Worm (Caenorhabditis elegans) whole organism, L4 larva: ENCODE data around the gene C29F9.6.
A peak's percentile ranks its signal among the peaks of the same experiment; 100 is the strongest.

Experiments
- F26F4.8 ChIP-seq: fragments of 200-800 bp; sonication (Bioruptor generic); conservative IDR thresholded peaks from 2 replicates; pipeline ENCODE4 v1.3.6; 2022; ENCODE audit warnings: missing genetic modification characterization, missing compliant biosample characterization
- R02D3.7 ChIP-seq: fragments of 150-350 bp; sonication (generic microtip); optimal IDR thresholded peaks from 3 replicates; lab custom pipeline; 2014; ENCODE audit warnings: missing biosample characterization, missing genetic modification characterization
- T26A8.4 ChIP-seq: fragments of 200-800 bp; sonication (Bioruptor generic); IDR thresholded peaks from 2 replicates; pipeline ENCODE4 v1.3.6; 2022; ENCODE audit warnings: missing genetic modification characterization, missing compliant biosample characterization
- ZK337.2 ChIP-seq: fragments of 200-800 bp; sonication (Bioruptor generic); IDR thresholded peaks from 2 replicates; pipeline ENCODE4 v1.3.6; 2022; ENCODE audit warnings: missing genetic modification reagents, missing genetic modification characterization, missing compliant biosample characterization
- aha-1 ChIP-seq: fragments of 150-350 bp; peaks from one replicate; lab custom pipeline; 2014; ENCODE audit warnings: missing biosample characterization, missing genetic modification characterization
- ces-1 ChIP-seq: fragments of 150-350 bp; sonication (generic microtip); optimal IDR thresholded peaks from 4 replicates; lab custom pipeline; 2014; ENCODE audit warnings: missing biosample characterization, missing genetic modification reagents, missing genetic modification characterization
- cey-2 ChIP-seq: sonication (generic microtip); optimal IDR thresholded peaks from 3 replicates; lab custom pipeline; 2017; ENCODE audit warnings: missing genetic modification characterization, mild to moderate bottlenecking, missing compliant biosample characterization, antibody characterized with exemption, borderline replicate concordance; ENCODE audit not compliant: insufficient read depth
- daf-16 ChIP-seq, 3 experiments: sonication (generic microtip); optimal IDR thresholded peaks; 2 replicates each; lab custom pipeline; 2016 to 2017; ENCODE audit warnings: missing genetic modification characterization in 3 of 3, missing genetic modification reagents in 3 of 3, mild to moderate bottlenecking in 2 of 3, missing compliant biosample characterization in 2 of 3, missing biosample characterization in 1 of 3, moderate library complexity in 1 of 3
- daf-8 ChIP-seq: fragments of 200-800 bp; sonication (Bioruptor generic); IDR thresholded peaks from 2 replicates; pipeline ENCODE4 v1.3.6; 2022; ENCODE audit warnings: missing genetic modification characterization, missing compliant biosample characterization
- dmd-6 ChIP-seq: fragments of 200-800 bp; sonication (Bioruptor generic); IDR thresholded peaks from 2 replicates; pipeline ENCODE4 v1.3.6; 2022; ENCODE audit warnings: missing genetic modification reagents, missing genetic modification characterization, missing compliant biosample characterization
- dmd-8 ChIP-seq: fragments of 200-800 bp; sonication (Bioruptor generic); IDR thresholded peaks from 2 replicates; pipeline ENCODE4 v1.3.6; 2022; ENCODE audit warnings: missing genetic modification characterization, missing compliant biosample characterization
- dpl-1 ChIP-seq: fragments of 150-350 bp; optimal IDR thresholded peaks from 2 replicates; lab custom pipeline; 2014; ENCODE audit warnings: missing biosample characterization, missing genetic modification reagents, missing genetic modification characterization
- dve-1 ChIP-seq: sonication (generic microtip); optimal IDR thresholded peaks from 2 replicates; lab custom pipeline; 2017; ENCODE audit warnings: antibody characterized with exemption, mild to moderate bottlenecking, missing genetic modification characterization, missing compliant biosample characterization; ENCODE audit not compliant: insufficient read depth
- egl-27 ChIP-seq: sonication (generic microtip); optimal IDR thresholded peaks from 3 replicates; lab custom pipeline; 2017; ENCODE audit warnings: missing biosample characterization, missing genetic modification reagents, missing genetic modification characterization
- fkh-10 ChIP-seq: fragments of 150-350 bp; optimal IDR thresholded peaks from 2 replicates; lab custom pipeline; 2014; ENCODE audit warnings: missing biosample characterization, missing genetic modification reagents, missing genetic modification characterization
- fos-1 ChIP-seq: fragments of 150-350 bp; optimal IDR thresholded peaks from 2 replicates; lab custom pipeline; 2014; ENCODE audit warnings: missing biosample characterization, missing genetic modification characterization
- gei-8 ChIP-seq: fragments of 200-800 bp; sonication (Bioruptor generic); optimal IDR thresholded peaks from 2 replicates; lab custom pipeline; 2018; ENCODE audit warnings: mild to moderate bottlenecking, missing genetic modification characterization, missing compliant biosample characterization
- hif-1 ChIP-seq, 2 experiments: sonication (generic microtip); optimal IDR thresholded peaks; 2 replicates each; lab custom pipeline; 2016 to 2017; ENCODE audit warnings: missing compliant biosample characterization in 2 of 2, missing genetic modification characterization in 2 of 2, missing genetic modification reagents in 2 of 2, missing genotype in 2 of 2, mild to moderate bottlenecking in 1 of 2
- hlh-11 ChIP-seq: fragments of 200-800 bp; sonication (Bioruptor generic); optimal IDR thresholded peaks from 2 replicates; lab custom pipeline; 2018; ENCODE audit warnings: mild to moderate bottlenecking, missing genetic modification characterization, missing compliant biosample characterization
- hlh-30 ChIP-seq: sonication (generic microtip); optimal IDR thresholded peaks from 2 replicates; lab custom pipeline; 2017; ENCODE audit warnings: antibody characterized with exemption, mild to moderate bottlenecking, missing genetic modification characterization, missing compliant biosample characterization; ENCODE audit not compliant: insufficient read depth
- hmg-1.1 ChIP-seq: fragments of 200-800 bp; sonication (Bioruptor generic); IDR thresholded peaks from 2 replicates; pipeline ENCODE4 v1.3.6; 2022; ENCODE audit warnings: missing genetic modification reagents, missing genetic modification characterization, missing compliant biosample characterization
- jun-1 ChIP-seq: fragments of 150-350 bp; optimal IDR thresholded peaks from 2 replicates; lab custom pipeline; 2014; ENCODE audit warnings: missing biosample characterization, missing genetic modification reagents, missing genetic modification characterization
- lim-7 ChIP-seq: fragments of 200-800 bp; sonication (Bioruptor generic); IDR thresholded peaks from 2 replicates; pipeline ENCODE4 v1.3.6; 2022; ENCODE audit warnings: missing genetic modification characterization, missing compliant biosample characterization
- lin-13 ChIP-seq: fragments of 150-350 bp; optimal IDR thresholded peaks from 2 replicates; lab custom pipeline; 2014; ENCODE audit warnings: missing biosample characterization, missing genetic modification reagents, missing genetic modification characterization
- lin-38 ChIP-seq: fragments of 200-800 bp; sonication (Bioruptor generic); IDR thresholded peaks from 2 replicates; pipeline ENCODE4 v1.3.6; 2022; ENCODE audit warnings: missing genetic modification reagents, missing genetic modification characterization, missing compliant biosample characterization
- mes-2 ChIP-seq: sonication (generic microtip); optimal IDR thresholded peaks from 2 replicates; lab custom pipeline; 2016; ENCODE audit warnings: missing genotype, mild to moderate bottlenecking, missing genetic modification characterization, missing compliant biosample characterization; ENCODE audit not compliant: poor library complexity, severe bottlenecking
- mxl-2 ChIP-seq: fragments of 200-800 bp; sonication (Bioruptor generic); conservative IDR thresholded peaks from 2 replicates; pipeline ENCODE4 v1.3.6; 2022; ENCODE audit warnings: missing genetic modification reagents, missing genetic modification characterization, missing compliant biosample characterization
- nhr-102 ChIP-seq: sonication (generic microtip); optimal IDR thresholded peaks from 2 replicates; lab custom pipeline; 2016; ENCODE audit warnings: mild to moderate bottlenecking, missing genetic modification characterization, moderate library complexity, missing compliant biosample characterization
- nhr-111 ChIP-seq: fragments of 200-800 bp; sonication (Bioruptor generic); optimal IDR thresholded peaks from 2 replicates; lab custom pipeline; 2018; ENCODE audit warnings: mild to moderate bottlenecking, missing genetic modification characterization, missing compliant biosample characterization
- nhr-237 ChIP-seq: sonication (generic microtip); optimal IDR thresholded peaks from 2 replicates; lab custom pipeline; 2017; ENCODE audit warnings: missing biosample characterization, missing genetic modification characterization
- nhr-28 ChIP-seq: fragments of 150-350 bp; optimal IDR thresholded peaks from 2 replicates; lab custom pipeline; 2014; ENCODE audit warnings: missing biosample characterization, missing genetic modification characterization
- nhr-41 ChIP-seq: fragments of 200-800 bp; sonication (Bioruptor generic); IDR thresholded peaks from 2 replicates; pipeline ENCODE4 v1.3.6; 2022; ENCODE audit warnings: missing genetic modification reagents, missing genetic modification characterization, missing compliant biosample characterization
- nhr-6 ChIP-seq: fragments of 150-350 bp; optimal IDR thresholded peaks from 2 replicates; lab custom pipeline; 2014; ENCODE audit warnings: missing biosample characterization, missing genetic modification characterization
- nhr-77 ChIP-seq: fragments of 150-350 bp; optimal IDR thresholded peaks from 2 replicates; lab custom pipeline; 2014; ENCODE audit warnings: missing biosample characterization, missing genetic modification characterization
- pha-4 ChIP-seq, 2 experiments: fragments of 150-350 bp in 1 of 2; fragments of 200-800 bp in 1 of 2; sonication (Bioruptor generic) in 1 of 2; IDR thresholded peaks in 1 of 2; optimal IDR thresholded peaks in 1 of 2; 2 replicates each; pipeline versions ENCODE4 v1.3.6 to Lab custom; 2014 to 2022; ENCODE audit warnings: missing genetic modification characterization in 2 of 2, missing genetic modification reagents in 2 of 2, missing biosample characterization in 1 of 2, missing compliant biosample characterization in 1 of 2
- php-3 ChIP-seq: fragments of 200-800 bp; sonication (Bioruptor generic); IDR thresholded peaks from 2 replicates; pipeline ENCODE4 v1.3.6; 2022; ENCODE audit warnings: missing genetic modification reagents, missing genetic modification characterization, missing compliant biosample characterization
- pqm-1 ChIP-seq: sonication (generic microtip); optimal IDR thresholded peaks from 2 replicates; lab custom pipeline; 2017; ENCODE audit warnings: missing biosample characterization, missing genetic modification characterization
- rbr-2 ChIP-seq: sonication (generic microtip); optimal IDR thresholded peaks from 2 replicates; lab custom pipeline; 2016; ENCODE audit warnings: missing genotype, missing genetic modification characterization, missing compliant biosample characterization
- sdz-12 ChIP-seq: fragments of 200-800 bp; sonication (Bioruptor generic); optimal IDR thresholded peaks from 2 replicates; lab custom pipeline; 2018; ENCODE audit warnings: mild to moderate bottlenecking, missing genetic modification characterization, missing compliant biosample characterization
- unc-62 ChIP-seq, 3 experiments: fragments of 150-350 bp in 1 of 3; sonication (generic microtip); optimal IDR thresholded peaks in 2 of 3; peaks in 1 of 3; 1 replicate in 1 of 3; 2 replicates in 2 of 3; lab custom pipeline; 2014 to 2017; ENCODE audit warnings: missing biosample characterization in 3 of 3, missing genetic modification characterization in 3 of 3, missing genetic modification reagents in 3 of 3, missing genotype in 1 of 3
- zfp-3 ChIP-seq: fragments of 200-800 bp; sonication (Bioruptor generic); conservative IDR thresholded peaks from 2 replicates; pipeline ENCODE4 v1.3.6; 2022; ENCODE audit warnings: missing genetic modification reagents, missing genetic modification characterization, missing compliant biosample characterization
- zip-2 ChIP-seq: fragments of 150-350 bp; optimal IDR thresholded peaks from 2 replicates; lab custom pipeline; 2014; ENCODE audit warnings: missing biosample characterization, missing genetic modification characterization

Gene C29F9.6

DNA sequence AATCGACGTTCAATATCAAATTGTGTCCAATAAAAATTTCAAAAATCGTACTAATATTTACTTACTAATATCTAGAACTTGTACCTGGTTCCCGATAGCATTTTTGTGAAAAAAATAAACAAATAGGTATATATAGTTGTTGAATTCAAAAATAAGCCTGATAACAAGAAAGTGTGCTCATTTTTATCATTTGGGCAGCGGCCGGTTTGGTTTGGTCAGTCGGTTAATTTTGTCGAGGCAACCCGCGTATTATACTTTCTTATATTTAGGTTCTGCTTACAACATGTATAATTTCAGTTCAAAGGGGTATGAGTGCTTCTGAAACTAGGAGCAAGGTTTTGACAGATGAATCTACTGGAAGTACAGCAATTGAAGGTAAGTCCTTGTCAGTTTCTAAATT lies 15.9 kb downstream of the C29F9.6 start, which contains the start of the genes nhr-280 and C29F9.2:
Gene nhr-280 (minus strand): TSS at position 101 of the 400 bp plus-strand sequence.
Gene C29F9.2 (plus strand): TSS at position 298 of the 400 bp plus-strand sequence.
- TF ChIP-seq pqm-1 (tag; lab: Kevin White, UChicago) (peak; percentile 10), R02D3.7 (tag; lab: Kevin White, UChicago) (no peak), mxl-2 (GFP tag; lab: Robert Waterston, UW) (no peak), hlh-11 (tag; lab: Kevin White, UChicago) (peak; percentile 13), hmg-1.1 (GFP tag; lab: Robert Waterston, UW) (no peak), nhr-77 (tag; lab: Kevin White, UChicago) (no peak), dve-1 (peak; percentile 40), unc-62 (GFP tag; optimal IDR thresholded peaks at IDR 0.05 in 1 of 2; lab: Kevin White, UChicago) (no peak), unc-62 (tag; optimal IDR thresholded peaks at IDR 0.05; lab: Kevin White, UChicago) (no peak), daf-16 (GFP tag; optimal IDR thresholded peaks at IDR 0.05; lab: Kevin White, UChicago) (no peak), daf-16 (tag; optimal IDR thresholded peaks at IDR 0.05; lab: Kevin White, UChicago) (peak; percentile 78)
- TF ChIP-seq, all 104 proteins: peak for 4

DNA sequence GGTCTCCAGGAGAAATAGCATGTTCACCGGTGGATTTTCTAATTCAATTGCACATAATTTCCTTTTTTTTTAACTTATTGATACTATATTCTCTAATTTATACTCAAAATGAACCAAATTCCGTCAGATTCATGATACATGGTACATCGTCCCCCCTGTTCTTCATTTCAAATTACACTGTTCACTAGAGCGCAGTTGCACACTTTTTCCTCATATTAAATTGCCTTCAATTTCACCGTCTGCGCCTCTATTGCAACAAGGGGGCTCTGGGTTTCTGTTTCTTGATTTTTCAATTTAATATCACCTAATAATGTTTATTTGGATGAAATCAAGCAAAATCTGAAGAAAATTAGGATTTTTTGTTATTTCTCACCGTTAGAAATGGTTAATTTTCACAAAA lies 16.9 kb downstream of the C29F9.6 start:
- TF ChIP-seq lin-13 (GFP tag; lab: Kevin White, UChicago) (peak; percentile 31), nhr-237 (tag; lab: Kevin White, UChicago) (no peak), dmd-6 (GFP tag; lab: Robert Waterston, UW) (no peak), hlh-11 (tag; lab: Kevin White, UChicago) (peak; percentile 10), hmg-1.1 (GFP tag; lab: Robert Waterston, UW) (peak; percentile 26; the same call in 1 of the 2 replicates), nhr-41 (GFP tag; lab: Robert Waterston, UW) (no peak), nhr-6 (tag; lab: Kevin White, UChicago) (peak; percentile 55), fkh-10 (GFP tag; lab: Kevin White, UChicago) (peak; percentile 20), aha-1 (peak; percentile 78), gei-8 (GFP tag; lab: Kevin White, UChicago) (no peak), rbr-2 (tag; lab: Kevin White, UChicago) (peak; percentile 62), ces-1 (GFP tag; lab: Kevin White, UChicago) (peak; percentile 6), nhr-28 (tag; lab: Kevin White, UChicago) (peak; percentile 50), dpl-1 (GFP tag; lab: Kevin White, UChicago) (peak; percentile 50), hlh-30 (tag; lab: Kevin White, UChicago) (peak; percentile 36), daf-16 (GFP tag; optimal IDR thresholded peaks at IDR 0.05; lab: Kevin White, UChicago) (no peak), daf-16 (tag; optimal IDR thresholded peaks at IDR 0.05; lab: Kevin White, UChicago) (peak; percentile 63), nhr-77 (tag; lab: Kevin White, UChicago) (peak; percentile 8), mes-2 (tag; lab: Kevin White, UChicago) (peak; percentile 74), lin-38 (GFP tag; lab: Robert Waterston, UW) (peak; percentile 90), dve-1 (peak; percentile 81), nhr-102 (tag; lab: Kevin White, UChicago) (peak; percentile 16), zfp-3 (GFP tag; lab: Robert Waterston, UW) (no peak), hif-1 (tag; optimal IDR thresholded peaks at IDR 0.05; lab: Kevin White, UChicago) (no peak)

DNA sequence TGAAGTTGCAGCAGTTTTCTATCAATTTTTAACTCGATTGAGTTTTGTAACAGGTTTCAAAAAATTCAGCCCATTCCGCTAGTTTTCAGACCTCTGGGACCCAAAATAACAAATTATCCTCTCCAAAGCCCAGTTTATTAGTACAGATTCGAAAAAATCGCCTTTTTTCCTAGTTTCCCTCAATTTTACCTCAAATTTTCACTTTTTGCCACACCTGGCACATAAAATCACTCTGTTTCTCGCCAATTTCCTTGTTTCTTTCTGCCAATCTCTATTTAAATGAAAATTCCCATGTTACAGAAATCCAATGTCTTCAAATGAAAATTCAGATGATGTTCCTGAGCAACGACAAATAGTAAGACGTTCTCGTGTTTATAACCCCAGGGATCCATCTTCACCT lies 17.4 kb downstream of the C29F9.6 start, which contains the start of gene pals-22:
Gene pals-22 (plus strand): TSS at position 301 of the 400 bp plus-strand sequence.
- TF ChIP-seq dmd-8 (GFP tag; lab: Robert Waterston, UW) (no peak), F26F4.8 (no peak), zip-2 (tag; lab: Kevin White, UChicago) (no peak), hlh-30 (tag; lab: Kevin White, UChicago) (no peak), lim-7 (GFP tag; lab: Robert Waterston, UW) (no peak), nhr-111 (GFP tag; lab: Kevin White, UChicago) (no peak), R02D3.7 (tag; lab: Kevin White, UChicago) (no peak)
- TF ChIP-seq, all 104 proteins: peak for 0

DNA sequence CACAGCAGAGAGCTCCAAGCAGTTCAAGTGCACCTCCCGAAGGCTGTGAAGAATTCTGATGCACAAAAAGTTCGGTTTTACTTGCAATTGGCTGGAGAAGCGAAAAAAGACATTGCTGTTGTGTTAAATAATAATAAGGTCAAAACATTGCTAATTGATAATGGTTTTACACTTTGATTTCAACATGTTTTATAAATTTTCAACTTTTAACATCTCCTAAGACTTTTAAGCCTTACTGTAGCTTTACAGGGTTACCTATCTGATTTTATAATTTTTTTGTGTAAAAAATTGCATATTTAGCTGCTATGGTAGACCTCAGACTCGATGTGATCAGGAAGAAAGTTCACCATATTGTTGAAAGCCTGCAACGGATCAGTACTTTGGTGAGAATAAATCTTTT lies 19.5 kb downstream of the C29F9.6 start, which contains the start of gene pals-25:
Gene pals-25 (plus strand): TSS at position 301 of the 400 bp plus-strand sequence.
- TF ChIP-seq daf-8 (GFP tag; lab: Robert Waterston, UW) (no peak), pha-4 (GFP tag; IDR thresholded peaks at IDR 0.05; lab: Robert Waterston, UW) (no peak), pha-4 (tag; optimal IDR thresholded peaks at IDR 0.05; lab: Kevin White, UChicago) (no peak), ZK337.2 (GFP tag; lab: Robert Waterston, UW) (no peak), jun-1 (no peak), fos-1 (tag; lab: Kevin White, UChicago) (no peak), sdz-12 (GFP tag; lab: Kevin White, UChicago) (no peak), nhr-102 (tag; lab: Kevin White, UChicago) (no peak), cey-2 (no peak), php-3 (GFP tag; lab: Robert Waterston, UW) (no peak), mxl-2 (GFP tag; lab: Robert Waterston, UW) (no peak), T26A8.4 (no peak), egl-27 (tag; lab: Kevin White, UChicago) (no peak)
